Worm (Caenorhabditis elegans) whole organism, early embryonic: ENCODE measurements around the gene C18D4.3.

Source experiments
- F13C5.2 ChIP-seq: sonication (generic microtip); optimal IDR thresholded peaks from 2 replicates; lab custom pipeline; 2017; ENCODE audit warnings: mild to moderate bottlenecking, missing genetic modification characterization, inconsistent platforms, missing compliant biosample characterization
- aly-1 ChIP-seq: sonication (generic microtip); optimal IDR thresholded peaks from 2 replicates; lab custom pipeline; 2016; ENCODE audit warnings: missing genetic modification characterization, missing compliant biosample characterization
- ama-1 ChIP-seq: fragments of 150-350 bp; optimal IDR thresholded peaks from 2 replicates; lab custom pipeline; 2014
- flt-1 ChIP-seq: fragments of 200-800 bp; sonication (Bioruptor generic); IDR thresholded peaks from 2 replicates; pipeline ENCODE4 v1.3.6; 2022; ENCODE audit warnings: missing genetic modification characterization, missing compliant biosample characterization
- hmbx-1 ChIP-seq: sonication (generic microtip); optimal IDR thresholded peaks from 2 replicates; lab custom pipeline; 2016; ENCODE audit warnings: mild to moderate bottlenecking, missing genetic modification characterization, missing compliant biosample characterization
- hnd-1 ChIP-seq: sonication (generic microtip); optimal IDR thresholded peaks from 2 replicates; lab custom pipeline; 2016; ENCODE audit warnings: missing genetic modification characterization, missing compliant biosample characterization
- pes-1 ChIP-seq: fragments of 200-800 bp; sonication (Bioruptor generic); IDR thresholded peaks from 2 replicates; pipeline ENCODE4 v1.3.6; 2022; ENCODE audit warnings: missing genetic modification reagents, missing genetic modification characterization, missing compliant biosample characterization
- sea-1 ChIP-seq: fragments of 200-800 bp; sonication (Bioruptor generic); conservative IDR thresholded peaks from 2 replicates; pipeline ENCODE4 v1.3.6; 2022; ENCODE audit warnings: missing genetic modification characterization, missing compliant biosample characterization
- tbx-37 ChIP-seq: fragments of 200-800 bp; sonication (Bioruptor generic); conservative IDR thresholded peaks from 2 replicates; pipeline ENCODE4 v1.3.6; 2022; ENCODE audit warnings: missing genetic modification reagents, missing genetic modification characterization, missing compliant biosample characterization

ce11 chrV:17506289-17506688 is 26.3 kb downstream of the C18D4.3 start, which contains the start of gene srw-31:
- no peak for TF ChIP-seq F13C5.2 (tag; lab: Kevin White, UChicago)
- no peak for TF ChIP-seq flt-1 (GFP tag; lab: Robert Waterston, UW)
- no peak for TF ChIP-seq aly-1 (tag; lab: Kevin White, UChicago)
- TF ChIP-seq hnd-1 (tag; lab: Kevin White, UChicago): no peak
- TF ChIP-seq ama-1 (lab: Kevin White, UChicago): no peak
- TF ChIP-seq sea-1 (GFP tag; lab: Robert Waterston, UW): no peak
- TF ChIP-seq tbx-37 (GFP tag; lab: Robert Waterston, UW): no peak
- no peak for TF ChIP-seq hmbx-1
- TF ChIP-seq pes-1 (GFP tag; lab: Robert Waterston, UW): no peak
